Worm (Caenorhabditis elegans): ENCODE data around the gene rol-3.

rol-3 gene

ce11 chrV:8263466-8263865, 25.3 kb upstream of the rol-3 start, which contains the start of gene C16D9.8:
TSS of gene C16D9.8 (minus strand) at chrV:8263566.
- TF ChIP-seq nhr-76 (tag; optimal IDR thresholded peaks at IDR 0.05): no peak
- TF ChIP-seq nhr-2 (tag; optimal IDR thresholded peaks at IDR 0.05): no peak
- no peak for TF ChIP-seq lin-32 (GFP tag; optimal IDR thresholded peaks at IDR 0.05)
- TF ChIP-seq flh-1 (GFP tag; optimal IDR thresholded peaks at IDR 0.05): no peak

DNA sequence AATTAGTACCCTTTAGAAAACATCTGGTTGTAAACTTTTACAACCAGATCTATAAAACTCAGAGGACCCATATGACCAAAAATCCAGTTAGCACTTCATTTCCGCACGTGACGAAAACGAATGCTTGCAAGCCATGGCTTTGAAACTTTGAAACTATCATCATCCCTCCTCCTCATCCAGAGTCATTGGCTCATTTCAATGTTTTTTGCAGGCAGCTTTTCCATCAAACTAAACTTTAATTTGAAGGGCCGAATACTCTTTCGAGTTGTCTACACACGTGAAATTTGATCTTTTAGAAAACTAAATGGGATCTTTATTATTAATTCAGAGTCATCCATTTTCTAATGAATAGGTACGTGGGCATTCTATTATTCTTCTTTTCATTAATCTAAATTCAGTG, 24.0 kb upstream of the rol-3 start:
- TF ChIP-seq tbx-8 (GFP tag; optimal IDR thresholded peaks at IDR 0.05) (no peak), sptf-1 (tag; optimal IDR thresholded peaks at IDR 0.05) (no peak), cnd-1 (tag; optimal IDR thresholded peaks at IDR 0.05) (no peak), nhr-237 (tag; optimal IDR thresholded peaks at IDR 0.05) (no peak), mab-5 (tag; optimal IDR thresholded peaks at IDR 0.05) (no peak), ceh-83 (GFP tag; optimal IDR thresholded peaks at IDR 0.05) (no peak), elt-3 (tag; optimal IDR thresholded peaks at IDR 0.05) (no peak), mls-2 (tag; optimal IDR thresholded peaks at IDR 0.05) (no peak), lin-32 (GFP tag; optimal IDR thresholded peaks at IDR 0.05) (no peak), unc-39 (tag; optimal IDR thresholded peaks at IDR 0.05) (no peak), hlh-1 (tag; optimal IDR thresholded peaks at IDR 0.05) (no peak), nhr-28 (tag; optimal IDR thresholded peaks at IDR 0.05) (no peak), ceh-43 (GFP tag; optimal IDR thresholded peaks at IDR 0.05) (no peak)

ce11 chrV:8259016-8259415, 20.8 kb upstream of the rol-3 start, which contains the start of gene C16D9.1:
TSS of gene C16D9.1 (plus strand) at chrV:8259316.
- TF ChIP-seq elt-3 (tag; optimal IDR thresholded peaks at IDR 0.05) (no peak), ceh-43 (GFP tag; optimal IDR thresholded peaks at IDR 0.05) (no peak), nhr-2 (tag; optimal IDR thresholded peaks at IDR 0.05) (no peak), flh-1 (GFP tag; optimal IDR thresholded peaks at IDR 0.05) (no peak), mls-2 (tag; optimal IDR thresholded peaks at IDR 0.05) (no peak), snpc-4 (tag; optimal IDR thresholded peaks at IDR 0.05) (no peak), tbx-8 (GFP tag; optimal IDR thresholded peaks at IDR 0.05) (no peak), lsy-2 (tag; optimal IDR thresholded peaks at IDR 0.05) (no peak), mep-1 (tag; optimal IDR thresholded peaks at IDR 0.05) (no peak)

DNA sequence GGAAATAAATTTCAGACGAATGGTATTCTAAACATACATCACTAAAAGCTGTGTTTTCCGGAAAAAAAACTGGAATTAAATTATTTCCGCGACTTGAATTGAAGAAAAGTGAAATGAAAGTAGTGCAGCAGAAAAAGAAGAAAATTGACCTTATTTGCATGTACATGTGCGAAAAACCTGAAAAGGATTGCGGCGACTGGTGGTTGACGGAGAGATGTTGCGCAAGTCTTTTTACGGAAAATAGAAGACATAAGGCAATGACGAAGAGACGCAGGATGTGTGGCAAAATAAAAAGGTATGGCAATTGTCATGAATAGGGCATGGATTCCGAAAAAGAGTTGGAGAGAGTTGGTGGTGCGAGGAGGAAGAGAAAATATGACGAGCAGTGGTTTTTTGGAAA, 16.8 kb upstream of the rol-3 start:
- TF ChIP-seq blmp-1 (tag; optimal IDR thresholded peaks at IDR 0.05): peak; percentile 50
- no peak for TF ChIP-seq drap-1 (GFP tag; optimal IDR thresholded peaks at IDR 0.05)
- TF ChIP-seq sptf-1 (tag; optimal IDR thresholded peaks at IDR 0.05): no peak
- no peak for TF ChIP-seq M03D4.4 (tag; optimal IDR thresholded peaks at IDR 0.05)
- TF ChIP-seq mep-1 (tag; optimal IDR thresholded peaks at IDR 0.05): no peak
- TF ChIP-seq nhr-237 (tag; optimal IDR thresholded peaks at IDR 0.05): no peak
- TF ChIP-seq ces-1 (GFP tag; optimal IDR thresholded peaks at IDR 0.05): no peak
- no peak for TF ChIP-seq sem-2 (GFP tag; optimal IDR thresholded peaks at IDR 0.05)
- TF ChIP-seq zip-8 (tag; optimal IDR thresholded peaks at IDR 0.05): peak; percentile 74

- peak; percentile 99 for TF ChIP-seq ces-1 (GFP tag; optimal IDR thresholded peaks at IDR 0.05)
- TF ChIP-seq nhr-28 (tag; optimal IDR thresholded peaks at IDR 0.05): no peak
Observed at ce11 chrV:8253946-8254345, 15.7 kb upstream of the rol-3 start.

DNA sequence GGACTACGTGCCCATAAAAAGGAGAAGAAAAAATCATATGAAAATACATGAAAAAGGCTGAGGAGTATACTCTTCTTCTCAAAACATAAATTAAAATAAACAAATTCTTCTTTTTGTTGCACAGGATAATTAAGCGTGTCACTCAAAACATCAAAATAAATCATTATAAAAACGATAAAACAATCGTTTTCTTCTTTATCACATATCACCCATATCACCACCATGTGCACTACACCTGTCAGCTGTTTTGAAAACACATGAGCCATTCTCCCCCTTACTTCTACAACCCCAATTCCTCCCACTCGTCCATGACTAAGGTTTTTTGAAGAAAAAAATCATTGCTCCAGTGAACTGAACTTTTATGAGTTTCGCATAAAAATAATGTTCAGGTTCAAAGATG, 14.3 kb upstream of the rol-3 start:
- no peak for TF ChIP-seq mep-1 (tag; optimal IDR thresholded peaks at IDR 0.05)
- TF ChIP-seq ces-1 (GFP tag; optimal IDR thresholded peaks at IDR 0.05): no peak
- TF ChIP-seq zip-8 (tag; optimal IDR thresholded peaks at IDR 0.05): no peak
- TF ChIP-seq sptf-1 (tag; optimal IDR thresholded peaks at IDR 0.05): no peak
- TF ChIP-seq lsy-2 (tag; optimal IDR thresholded peaks at IDR 0.05): no peak
- no peak for TF ChIP-seq unc-39 (tag; optimal IDR thresholded peaks at IDR 0.05)
- TF ChIP-seq mab-5 (tag; optimal IDR thresholded peaks at IDR 0.05): peak; percentile 53
- no peak for TF ChIP-seq unc-120 (tag; optimal IDR thresholded peaks at IDR 0.05; ENCODE audit: poor library complexity, severe bottlenecking)
- no peak for TF ChIP-seq mls-2 (tag; optimal IDR thresholded peaks at IDR 0.05)
- TF ChIP-seq hlh-1 (tag; optimal IDR thresholded peaks at IDR 0.05): peak; percentile 15
- TF ChIP-seq nhr-28 (tag; optimal IDR thresholded peaks at IDR 0.05): no peak
- TF ChIP-seq snpc-4 (tag; optimal IDR thresholded peaks at IDR 0.05): no peak
- TF ChIP-seq sem-2 (GFP tag; optimal IDR thresholded peaks at IDR 0.05): no peak
- no peak for TF ChIP-seq drap-1 (GFP tag; optimal IDR thresholded peaks at IDR 0.05)
- TF ChIP-seq elt-3 (tag; optimal IDR thresholded peaks at IDR 0.05): no peak
- no peak for TF ChIP-seq ham-2 (GFP tag; optimal IDR thresholded peaks at IDR 0.05)
- peak; percentile 84 for TF ChIP-seq unc-62 (GFP tag; optimal IDR thresholded peaks at IDR 0.05)
- no peak for TF ChIP-seq blmp-1 (tag; optimal IDR thresholded peaks at IDR 0.05)

Measured in whole organism, mixed stage, embryonic.